Worm (Caenorhabditis elegans): Measurements from ENCODE around the gene abu-10.

DNA sequence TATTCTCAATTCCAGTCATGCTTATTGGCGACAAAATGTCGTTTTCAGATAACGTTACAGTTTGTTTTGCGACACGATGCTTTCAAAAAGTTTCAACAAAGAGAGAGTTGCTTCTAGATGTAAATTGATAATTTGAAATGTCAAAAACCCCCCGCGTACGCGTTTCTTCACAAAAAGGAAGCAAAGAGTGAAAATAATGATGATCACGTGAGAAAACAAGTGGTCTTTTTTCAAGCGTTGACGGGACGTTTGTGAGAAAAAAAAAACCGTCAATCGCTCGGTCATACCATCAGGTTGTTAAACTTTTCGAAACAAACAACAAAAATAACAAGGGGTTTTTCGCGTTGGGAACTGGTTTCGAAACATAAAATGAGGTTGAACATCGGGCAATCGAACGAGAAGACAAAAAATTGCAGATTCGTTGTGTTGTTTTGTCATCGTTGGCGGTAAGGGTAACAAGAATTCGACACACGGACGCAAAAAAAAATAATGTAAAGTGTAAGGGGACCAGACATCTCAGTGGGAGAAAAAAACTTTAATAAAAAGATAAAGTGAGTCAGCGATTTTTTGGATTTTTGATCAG, 34.2 kb downstream of the abu-10 start:
- TF ChIP-seq efl-3 (GFP tag; optimal IDR thresholded peaks at IDR 0.05) (no peak), pag-3 (tag; optimal IDR thresholded peaks at IDR 0.05; ENCODE audit: borderline replicate concordance, insufficient read depth) (no peak), alr-1 (tag; optimal IDR thresholded peaks at IDR 0.05; ENCODE audit: borderline replicate concordance) (no peak), aly-2 (tag; optimal IDR thresholded peaks at IDR 0.05) (no peak), snpc-4 (tag; optimal IDR thresholded peaks at IDR 0.05) (no peak), zag-1 (tag; optimal IDR thresholded peaks at IDR 0.05) (no peak), mdl-1 (tag; optimal IDR thresholded peaks at IDR 0.05) (peak in 1 of 2 experiments; percentile 69), unc-30 (tag; optimal IDR thresholded peaks at IDR 0.05) (no peak), pax-3 (tag; optimal IDR thresholded peaks at IDR 0.05) (no peak), skn-1 (tag; optimal IDR thresholded peaks at IDR 0.05) (peak; percentile 63), grh-1 (GFP tag; IDR thresholded peaks at IDR 0.05) (peak; percentile 41), nhr-28 (tag; optimal IDR thresholded peaks at IDR 0.05) (no peak)
